In the genomic region with DNA sequence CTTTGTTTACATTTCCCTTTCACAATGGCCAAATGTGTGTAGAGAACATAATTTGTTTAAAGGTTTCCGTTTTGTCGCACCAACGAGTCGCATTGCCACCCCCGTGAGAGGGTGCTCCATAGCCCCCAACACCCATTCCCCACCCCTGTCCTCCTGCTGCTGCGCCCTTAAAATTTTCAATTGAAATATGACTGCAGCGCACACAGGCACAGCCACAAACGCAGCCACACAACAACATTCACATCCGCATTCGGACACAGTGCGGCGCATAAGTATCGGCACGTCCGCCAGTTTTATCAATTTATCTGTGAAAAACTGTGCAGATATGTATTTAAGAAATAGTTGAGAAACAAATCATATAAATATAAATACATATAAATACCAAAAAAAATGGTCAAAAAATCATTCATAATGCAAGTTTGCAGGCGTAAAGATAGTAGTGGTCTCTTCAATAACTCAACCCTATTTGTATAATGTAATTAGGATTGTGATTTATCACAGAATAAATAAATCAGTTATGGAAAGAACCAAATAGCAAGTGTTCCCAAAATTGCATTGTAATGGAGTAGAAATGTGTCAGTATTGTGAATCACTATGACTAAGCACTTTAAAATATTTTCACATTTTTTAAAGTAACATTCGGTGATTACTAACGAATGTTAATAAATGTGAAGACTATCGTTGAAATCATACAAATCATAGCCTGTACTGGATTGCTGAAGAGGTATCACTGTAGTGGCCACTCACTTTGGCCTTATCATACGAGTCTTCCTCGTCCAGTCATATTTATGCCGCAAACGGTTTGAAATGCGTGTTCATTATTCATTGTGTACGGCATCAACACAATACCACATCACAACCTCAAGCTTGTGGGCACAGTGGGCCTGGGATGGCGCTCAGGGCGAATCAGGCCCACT, we compare ENCODE assay signal across 1 fruit fly cellular context.
TF ChIP-seq lines count a peak whose summit lies in the region.

No protein-coding gene starts in this region.

TF ChIP-seq in whole organism, embryonic, 481 proteins besides CTCF, POLR2A, EP300 and RAD21 (continued from another document):
- no peak for TF ChIP-seq Elba2 (GFP tag; optimal IDR thresholded peaks at IDR 0.05; lab: Kevin White, UChicago)
- no peak for TF ChIP-seq CG13296 (GFP tag; optimal IDR thresholded peaks at IDR 0.05; lab: Kevin White, UChicago)
- TF ChIP-seq sens (GFP tag; lab: Kevin White, UChicago) = peak; percentile 25
- no peak for TF ChIP-seq CG6791 (GFP tag; IDR thresholded peaks at IDR 0.05; lab: Robert Waterston, UW; ENCODE audit: partially characterized antibody)
- TF ChIP-seq CoRest (tag; optimal IDR thresholded peaks at IDR 0.05; lab: Kevin White, UChicago) = no peak
- TF ChIP-seq CG18619 (GFP tag; optimal IDR thresholded peaks at IDR 0.05; lab: Kevin White, UChicago) = no peak
- TF ChIP-seq D19B (GFP tag; optimal IDR thresholded peaks at IDR 0.05; lab: Kevin White, UChicago) = no peak
- TF ChIP-seq sim (GFP tag; IDR thresholded peaks at IDR 0.05; lab: Robert Waterston, UW) = no peak
- no peak for TF ChIP-seq ato (GFP tag; IDR thresholded peaks at IDR 0.05; lab: Robert Waterston, UW; ENCODE audit: partially characterized antibody)
- no peak for TF ChIP-seq CG16813 (GFP tag; IDR thresholded peaks at IDR 0.05; lab: Robert Waterston, UW; ENCODE audit: partially characterized antibody)
- no peak for TF ChIP-seq zfh2 (GFP tag; optimal IDR thresholded peaks at IDR 0.05; lab: Kevin White, UChicago)
- TF ChIP-seq tll (GFP tag; optimal IDR thresholded peaks at IDR 0.05; lab: Kevin White, UChicago) = no peak
- no peak for TF ChIP-seq run (tag; optimal IDR thresholded peaks at IDR 0.05; lab: Kevin White, UChicago)
- no peak for TF ChIP-seq slp2 (GFP tag; optimal IDR thresholded peaks at IDR 0.05; lab: Kevin White, UChicago)
- no peak for TF ChIP-seq rib (GFP tag; IDR thresholded peaks at IDR 0.05; lab: Robert Waterston, UW)
- no peak for TF ChIP-seq psq (GFP tag; optimal IDR thresholded peaks at IDR 0.05; lab: Kevin White, UChicago)
- TF ChIP-seq CG8290 (GFP tag; optimal IDR thresholded peaks at IDR 0.05; lab: Kevin White, UChicago) = no peak
- no peak for TF ChIP-seq CG8290 (tag; optimal IDR thresholded peaks at IDR 0.05; lab: Kevin White, UChicago)
- no peak for TF ChIP-seq Dbx (GFP tag; IDR thresholded peaks at IDR 0.05; lab: Robert Waterston, UW)
- TF ChIP-seq CG7372 (GFP tag; IDR thresholded peaks at IDR 0.05; lab: Robert Waterston, UW) = no peak
- no peak for TF ChIP-seq jigr1 (GFP tag; IDR thresholded peaks at IDR 0.05; lab: Robert Waterston, UW)
- TF ChIP-seq gem (tag; optimal IDR thresholded peaks at IDR 0.05; lab: Kevin White, UChicago) = peak; percentile 25
- TF ChIP-seq CG17328 (GFP tag; IDR thresholded peaks at IDR 0.05; lab: Robert Waterston, UW) = no peak
- TF ChIP-seq trem (tag; optimal IDR thresholded peaks at IDR 0.05; lab: Kevin White, UChicago) = no peak
